Fruit fly (Drosophila melanogaster) S2 (cell line): ENCODE results near the gene CG32564.

Experiments used
- CG8478 ChIP-seq: fragments of >200 bp; optimal IDR thresholded peaks from 2 replicates; lab custom pipeline; 2018
- CTCF ChIP-seq, 2 experiments: fragments of >200 bp; optimal IDR thresholded peaks; 2 replicates each; lab custom pipeline; 2018

- TF ChIP-seq CG8478 (lab: Kevin White, UChicago) (no peak), CTCF (optimal IDR thresholded peaks at IDR 0.05; lab: Kevin White, UChicago) (no peak)
Observed at dm6 chrX:17180523-17180922, 25.7 kb upstream of the CG32564 start.
